Fruit fly (Drosophila melanogaster): ENCODE results near the gene CG46318.

dm6 chr3R:18671112-18671729 is 9.2 kb upstream of the CG46318 start, which contains the start of gene CG31230:
- TF ChIP-seq CG15710 (tag; optimal IDR thresholded peaks at IDR 0.05) (no peak), CG8159 (tag; optimal IDR thresholded peaks at IDR 0.05) (no peak)

Measured in whole organism, pupa.